Fruit fly (Drosophila melanogaster) whole organism, wandering third instar larva: ENCODE measurements around the gene pav.
A peak's percentile ranks its signal among the peaks of the same experiment; 100 is the strongest.

Experiments
- dsf ChIP-seq: sonication (Bioruptor generic); optimal IDR thresholded peaks from 2 replicates; lab custom pipeline; 2016; ENCODE audit warnings: missing biosample characterization, missing genetic modification characterization, borderline replicate concordance
- usp ChIP-seq: fragments of >200 bp; optimal IDR thresholded peaks from 2 replicates; lab custom pipeline; 2017; ENCODE audit warnings: missing biosample characterization, missing genetic modification characterization
- woc ChIP-seq: sonication (Bioruptor generic); optimal IDR thresholded peaks from 2 replicates; lab custom pipeline; 2016; ENCODE audit warnings: missing biosample characterization, mild to moderate bottlenecking, missing genetic modification characterization

DNA sequence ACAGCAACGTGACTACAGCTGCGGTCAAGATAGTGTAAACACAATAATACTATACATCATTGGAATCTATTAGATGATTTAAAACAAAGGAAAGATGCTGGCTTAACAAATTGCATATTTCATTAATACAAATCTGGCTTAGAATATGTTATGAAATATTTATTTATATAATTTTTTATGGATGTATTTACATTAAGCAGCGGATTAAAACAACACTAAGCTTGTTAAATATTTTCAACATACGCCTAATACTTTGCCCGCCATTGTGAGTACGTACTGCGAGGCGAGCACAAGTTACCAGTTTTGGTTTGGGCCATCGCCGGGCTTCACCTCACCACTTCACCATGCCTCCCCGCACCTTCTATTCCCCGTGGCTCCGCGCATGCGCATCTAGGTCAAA, 27.4 kb downstream of the pav start:
- peak; percentile 53 for TF ChIP-seq woc (GFP tag; lab: Kevin White, UChicago)
- no peak for TF ChIP-seq usp (GFP tag; lab: Kevin White, UChicago)
- no peak for TF ChIP-seq dsf
